Worm (Caenorhabditis elegans): ENCODE data around the gene K02E10.6.

K02E10.6 gene

DNA sequence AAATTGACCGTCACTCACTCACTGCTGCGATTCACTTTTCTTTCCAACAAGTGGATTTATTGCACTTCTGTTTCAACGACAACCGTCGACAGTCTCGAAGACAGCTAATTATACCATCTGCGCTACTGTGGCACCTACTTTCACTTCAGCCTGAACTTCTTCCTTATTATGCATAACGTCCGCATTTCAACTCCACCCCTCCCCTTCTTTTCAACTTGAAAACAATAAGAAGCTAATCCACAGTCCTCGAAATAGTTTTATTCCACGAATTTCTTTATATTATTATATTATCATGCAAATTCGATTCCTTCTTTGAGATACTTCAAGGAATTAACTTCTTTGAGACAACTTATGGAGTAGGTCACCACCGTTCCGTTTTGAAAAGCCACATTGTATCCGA lies 11.3 kb downstream of the K02E10.6 start, which contains the start of gene R04B3.1:
R04B3.1 (minus strand) TSS at position 101 of the 400 bp plus-strand sequence.
- peak; percentile 58 for TF ChIP-seq blmp-1 (tag; optimal IDR thresholded peaks at IDR 0.05)
- TF ChIP-seq unc-98 (GFP tag; IDR thresholded peaks at IDR 0.05): no peak

DNA sequence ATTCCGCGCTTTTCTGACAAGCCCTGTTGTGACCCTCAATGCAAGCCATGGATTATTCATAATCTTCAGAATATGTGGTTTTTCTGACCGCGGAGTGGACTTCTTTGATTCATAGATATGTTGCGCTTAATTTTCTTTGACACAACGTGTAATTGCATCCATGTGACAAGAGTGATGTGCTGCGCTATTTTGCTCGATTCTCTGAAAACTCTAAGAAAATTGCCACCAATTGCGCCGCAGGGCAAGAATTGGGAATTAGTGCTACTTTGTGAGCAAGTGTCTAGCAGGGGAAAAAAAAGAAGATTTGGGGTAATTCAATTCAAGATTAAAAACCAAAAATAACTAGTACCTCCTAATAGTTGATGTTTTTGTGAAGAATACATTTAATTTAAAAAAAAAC lies 18.5 kb downstream of the K02E10.6 start:
- peak; percentile 79 for TF ChIP-seq ceh-8 (GFP tag; optimal IDR thresholded peaks at IDR 0.05)
- no peak for TF ChIP-seq dpl-1 (GFP tag; optimal IDR thresholded peaks at IDR 0.05)
- peak; percentile 36 for TF ChIP-seq dsc-1 (tag; optimal IDR thresholded peaks at IDR 0.05)
- peak; percentile 1 for TF ChIP-seq xbp-1 (tag; optimal IDR thresholded peaks at IDR 0.05)
- peak; percentile 24 for TF ChIP-seq unc-86 (tag; optimal IDR thresholded peaks at IDR 0.05)
- peak; percentile 59 for TF ChIP-seq nhr-71 (tag; optimal IDR thresholded peaks at IDR 0.05)
- TF ChIP-seq nhr-47 (tag; optimal IDR thresholded peaks at IDR 0.05): peak; percentile 63
- TF ChIP-seq sptf-1 (tag; optimal IDR thresholded peaks at IDR 0.05): no peak
- TF ChIP-seq irx-1 (tag; optimal IDR thresholded peaks at IDR 0.05): no peak
- TF ChIP-seq ceh-88 (GFP tag; IDR thresholded peaks at IDR 0.05): peak; percentile 36; the same call in 1 of the 2 replicates
- TF ChIP-seq ceh-63 (GFP tag; optimal IDR thresholded peaks at IDR 0.05): peak; percentile 28
- peak; percentile 83 for TF ChIP-seq lin-14 (GFP tag; optimal IDR thresholded peaks at IDR 0.05)
- no peak for TF ChIP-seq pax-3 (tag; optimal IDR thresholded peaks at IDR 0.05)
- TF ChIP-seq lin-39 (tag; optimal IDR thresholded peaks at IDR 0.05): no peak
- TF ChIP-seq swsn-7 (tag; optimal IDR thresholded peaks at IDR 0.05): peak; percentile 27

ce11 chrX:2461742-2462141 lies 20.8 kb downstream of the K02E10.6 start:
- no peak for TF ChIP-seq ces-1 (GFP tag; optimal IDR thresholded peaks at IDR 0.05)
- TF ChIP-seq tlp-1 (tag; optimal IDR thresholded peaks at IDR 0.05): no peak

DNA sequence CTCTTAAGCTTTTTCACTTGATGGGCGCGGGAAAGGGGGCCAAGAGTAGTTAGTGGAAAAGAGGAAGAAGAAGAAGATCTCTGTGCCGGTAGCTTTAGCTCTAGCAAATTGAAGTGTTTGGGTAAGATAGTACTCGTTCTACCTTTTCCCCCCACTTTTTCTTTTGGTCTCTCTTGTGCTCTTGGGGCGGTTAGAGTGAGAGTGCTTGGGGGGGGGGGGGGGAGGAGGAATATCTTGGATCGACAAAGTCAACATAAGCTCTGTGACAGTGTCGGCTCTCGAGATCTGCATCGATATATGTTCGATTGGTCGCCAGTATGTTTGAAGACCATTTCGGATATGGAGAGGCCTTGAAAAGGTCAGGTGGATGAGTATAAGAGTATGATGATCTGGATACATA lies 22.8 kb downstream of the K02E10.6 start, which contains the start of gene fox-1:
fox-1 (minus strand) TSS at position 101 of the 400 bp plus-strand sequence.
- TF ChIP-seq nhr-19 (GFP tag; conservative IDR thresholded peaks at IDR 0.05): 0 out of 2 replicates have a peak, but pooled peaks have one; percentile 12
- TF ChIP-seq ceh-88 (GFP tag; IDR thresholded peaks at IDR 0.05): no peak

- TF ChIP-seq dsc-1 (tag; optimal IDR thresholded peaks at IDR 0.05) (peak; percentile 20), ceh-90 (tag; optimal IDR thresholded peaks at IDR 0.05) (no peak), lin-14 (GFP tag; optimal IDR thresholded peaks at IDR 0.05) (peak; percentile 3), lin-15B (tag; optimal IDR thresholded peaks at IDR 0.05) (no peak), alr-1 (tag; optimal IDR thresholded peaks at IDR 0.05; ENCODE audit: borderline replicate concordance) (no peak), xbp-1 (tag; optimal IDR thresholded peaks at IDR 0.05) (no peak), nhr-77 (tag; optimal IDR thresholded peaks at IDR 0.05) (no peak), egl-13 (tag; optimal IDR thresholded peaks at IDR 0.05) (no peak), unc-86 (tag; optimal IDR thresholded peaks at IDR 0.05) (no peak), egl-27 (tag; optimal IDR thresholded peaks at IDR 0.05) (no peak), fos-1 (tag; optimal IDR thresholded peaks at IDR 0.05) (no peak), lsy-2 (tag; optimal IDR thresholded peaks at IDR 0.05) (no peak), efl-1 (optimal IDR thresholded peaks at IDR 0.05) (no peak), efl-1 (GFP tag; optimal IDR thresholded peaks at IDR 0.05 in 1 of 2) (peak in 1 of 2 experiments; percentile 32), hlh-17 (GFP tag; optimal IDR thresholded peaks at IDR 0.05; ENCODE audit: borderline replicate concordance) (no peak), unc-98 (GFP tag; IDR thresholded peaks at IDR 0.05) (no peak), zag-1 (tag; optimal IDR thresholded peaks at IDR 0.05) (no peak), ceh-88 (GFP tag; IDR thresholded peaks at IDR 0.05) (no peak), sox-4 (tag; optimal IDR thresholded peaks at IDR 0.05) (no peak), nhr-76 (tag; optimal IDR thresholded peaks at IDR 0.05) (no peak), unc-30 (tag; optimal IDR thresholded peaks at IDR 0.05) (no peak), dpl-1 (GFP tag; optimal IDR thresholded peaks at IDR 0.05) (no peak), rnt-1 (tag; optimal IDR thresholded peaks at IDR 0.05) (no peak), ztf-4 (tag; optimal IDR thresholded peaks at IDR 0.05) (no peak), mef-2 (tag; optimal IDR thresholded peaks at IDR 0.05) (no peak), irx-1 (tag; optimal IDR thresholded peaks at IDR 0.05) (peak; percentile 13), mab-9 (GFP tag; IDR thresholded peaks at IDR 0.05) (no peak), blmp-1 (tag; optimal IDR thresholded peaks at IDR 0.05) (no peak), tlp-1 (tag; optimal IDR thresholded peaks at IDR 0.05) (no peak), hpl-2 (GFP tag; optimal IDR thresholded peaks at IDR 0.05) (no peak), ceh-8 (GFP tag; optimal IDR thresholded peaks at IDR 0.05) (no peak), fkh-10 (GFP tag; optimal IDR thresholded peaks at IDR 0.05) (peak; percentile 82)
These were observed 25.1 kb downstream of the K02E10.6 start for ce11 chrX:2457461-2457860.

Measured in whole organism, L1 larva.